Worm (Caenorhabditis elegans) whole organism, young adult: Measurements from ENCODE around the gene med-2.

ENCODE experiments used
- B0336.3 ChIP-seq: fragments of 200-800 bp; sonication (Bioruptor generic); IDR thresholded peaks from 2 replicates; pipeline ENCODE4 v1.3.6; 2022; ENCODE audit warnings: missing genetic modification characterization, missing compliant biosample characterization
- C06A6.2 ChIP-seq: fragments of 200-800 bp; sonication (Bioruptor generic); conservative IDR thresholded peaks from 2 replicates; pipeline ENCODE4 v1.3.6; 2022; ENCODE audit warnings: missing genetic modification characterization, missing compliant biosample characterization
- F39B2.1 ChIP-seq: fragments of 200-800 bp; sonication (Bioruptor generic); IDR thresholded peaks from 2 replicates; pipeline ENCODE4 v1.3.6; 2022; ENCODE audit warnings: missing genetic modification reagents, missing genetic modification characterization, missing compliant biosample characterization
- F49E8.2 ChIP-seq: sonication (generic microtip); optimal IDR thresholded peaks from 3 replicates; lab custom pipeline; 2017; ENCODE audit warnings: missing genetic modification characterization, mild to moderate bottlenecking, missing compliant biosample characterization, antibody characterized with exemption, moderate library complexity; ENCODE audit not compliant: insufficient read depth
- F57A8.1 ChIP-seq: fragments of 200-800 bp; sonication (Bioruptor generic); optimal IDR thresholded peaks from 2 replicates; lab custom pipeline; 2018; ENCODE audit warnings: mild to moderate bottlenecking, missing genetic modification characterization, moderate library complexity, missing compliant biosample characterization
- Y53G8AR.9 ChIP-seq: fragments of 200-800 bp; sonication (Bioruptor generic); conservative IDR thresholded peaks from 2 replicates; pipeline ENCODE4 v1.3.6; 2022; ENCODE audit warnings: missing genetic modification reagents, missing genetic modification characterization, missing compliant biosample characterization
- Y95B8A.8 ChIP-seq: fragments of 200-800 bp; sonication (Bioruptor generic); IDR thresholded peaks from 2 replicates; pipeline ENCODE4 v1.3.6; 2022; ENCODE audit warnings: missing genetic modification reagents, missing genetic modification characterization, missing compliant biosample characterization
- ama-1 ChIP-seq, 3 experiments: fragments of 150-350 bp in 1 of 3; sonication (generic microtip) in 2 of 3; optimal IDR thresholded peaks; 2 replicates each; lab custom pipeline; 2014 to 2018; ENCODE audit warnings: missing biosample characterization in 2 of 3, missing genetic modification characterization in 2 of 3, missing genetic modification reagents in 2 of 3
- atf-7 ChIP-seq: sonication (generic microtip); optimal IDR thresholded peaks from 2 replicates; lab custom pipeline; 2017; ENCODE audit warnings: mild to moderate bottlenecking, missing genetic modification characterization, missing compliant biosample characterization
- attf-5 ChIP-seq: fragments of 200-800 bp; sonication (Bioruptor generic); optimal IDR thresholded peaks from 2 replicates; lab custom pipeline; 2018; ENCODE audit warnings: mild to moderate bottlenecking, missing genetic modification characterization, missing compliant biosample characterization
- ceh-100 ChIP-seq: fragments of 200-800 bp; sonication (Bioruptor generic); IDR thresholded peaks from 2 replicates; pipeline ENCODE4 v1.3.6; 2022; ENCODE audit warnings: missing genetic modification reagents, missing genetic modification characterization, missing compliant biosample characterization
- egl-18 ChIP-seq: fragments of 200-800 bp; sonication (Bioruptor generic); IDR thresholded peaks from 2 replicates; pipeline ENCODE4 v1.3.6; 2022; ENCODE audit warnings: missing genetic modification reagents, missing genetic modification characterization, missing compliant biosample characterization
- egl-44 ChIP-seq: fragments of 200-800 bp; sonication (Bioruptor generic); IDR thresholded peaks from 2 replicates; pipeline ENCODE4 v1.3.6; 2022; ENCODE audit warnings: missing genetic modification reagents, missing genetic modification characterization, missing compliant biosample characterization
- fkh-3 ChIP-seq: sonication (generic microtip); optimal IDR thresholded peaks from 2 replicates; lab custom pipeline; 2016; ENCODE audit warnings: mild to moderate bottlenecking, missing genetic modification characterization, missing compliant biosample characterization
- hlh-12 ChIP-seq: sonication (generic microtip); optimal IDR thresholded peaks from 2 replicates; lab custom pipeline; 2016; ENCODE audit warnings: missing genetic modification characterization, missing compliant biosample characterization
- hsf-1 ChIP-seq: fragments of 200-800 bp; sonication (Bioruptor generic); IDR thresholded peaks from 2 replicates; pipeline ENCODE4 v1.3.6; 2022; ENCODE audit warnings: missing genetic modification reagents, missing genetic modification characterization, missing compliant biosample characterization
- let-526 ChIP-seq: fragments of 200-800 bp; sonication (Bioruptor generic); IDR thresholded peaks from 2 replicates; pipeline ENCODE4 v1.3.6; 2022; ENCODE audit warnings: missing genetic modification reagents, missing genetic modification characterization, missing compliant biosample characterization
- lsl-1 ChIP-seq: fragments of 200-800 bp; sonication (Bioruptor generic); optimal IDR thresholded peaks from 2 replicates; lab custom pipeline; 2018; ENCODE audit warnings: mild to moderate bottlenecking, missing genetic modification characterization, moderate library complexity, missing compliant biosample characterization
- madf-6 ChIP-seq: fragments of 200-800 bp; sonication (Bioruptor generic); IDR thresholded peaks from 2 replicates; pipeline ENCODE4 v1.3.6; 2022; ENCODE audit warnings: missing genetic modification reagents, missing genetic modification characterization, missing compliant biosample characterization
- mcd-1 ChIP-seq: fragments of 200-800 bp; sonication (Bioruptor generic); IDR thresholded peaks from 2 replicates; pipeline ENCODE4 v1.3.6; 2022; ENCODE audit warnings: missing genetic modification reagents, missing genetic modification characterization, missing compliant biosample characterization
- mel-28 ChIP-seq: sonication (generic microtip); optimal IDR thresholded peaks from 2 replicates; lab custom pipeline; 2016; ENCODE audit warnings: borderline replicate concordance, mild to moderate bottlenecking, missing genetic modification characterization, missing compliant biosample characterization
- mes-4 ChIP-seq: sonication (generic microtip); optimal IDR thresholded peaks from 2 replicates; lab custom pipeline; 2016; ENCODE audit warnings: missing genotype, missing genetic modification characterization, missing compliant biosample characterization
- nhr-80 ChIP-seq: sonication (generic microtip); optimal IDR thresholded peaks from 2 replicates; lab custom pipeline; 2016; ENCODE audit warnings: missing genetic modification characterization, missing compliant biosample characterization
- repo-1 ChIP-seq: sonication (generic microtip); optimal IDR thresholded peaks from 2 replicates; lab custom pipeline; 2017; ENCODE audit warnings: mild to moderate bottlenecking, missing genetic modification characterization, missing compliant biosample characterization
- snpc-1.1 ChIP-seq: sonication (generic microtip); optimal IDR thresholded peaks from 2 replicates; lab custom pipeline; 2017; ENCODE audit warnings: missing genetic modification characterization, mild to moderate bottlenecking, missing compliant biosample characterization, antibody characterized with exemption, moderate library complexity, missing genotype, missing genetic modification reagents; ENCODE audit not compliant: insufficient read depth
- snpc-1.3 ChIP-seq: sonication (generic microtip); optimal IDR thresholded peaks from 2 replicates; lab custom pipeline; 2017; ENCODE audit warnings: missing genetic modification characterization, mild to moderate bottlenecking, missing compliant biosample characterization, antibody characterized with exemption, moderate library complexity, missing genotype, missing genetic modification reagents; ENCODE audit not compliant: insufficient read depth
- snpc-3.4 ChIP-seq: sonication (generic microtip); optimal IDR thresholded peaks from 2 replicates; lab custom pipeline; 2017; ENCODE audit warnings: missing genetic modification characterization, mild to moderate bottlenecking, missing compliant biosample characterization, antibody characterized with exemption, moderate library complexity, missing genotype, missing genetic modification reagents
- zfh-2 ChIP-seq: fragments of 200-800 bp; sonication (Bioruptor generic); conservative IDR thresholded peaks from 2 replicates; pipeline ENCODE4 v1.3.6; 2022; ENCODE audit warnings: missing genetic modification reagents, missing genetic modification characterization, missing compliant biosample characterization
- ztf-3 ChIP-seq: fragments of 200-800 bp; sonication (Bioruptor generic); optimal IDR thresholded peaks from 2 replicates; lab custom pipeline; 2018; ENCODE audit warnings: mild to moderate bottlenecking, missing genetic modification characterization, missing compliant biosample characterization
- ztf-6 ChIP-seq: fragments of 200-800 bp; sonication (Bioruptor generic); IDR thresholded peaks from 2 replicates; pipeline ENCODE4 v1.3.6; 2022; ENCODE audit warnings: missing genetic modification reagents, missing genetic modification characterization, missing compliant biosample characterization

The med-2 gene

ce11 chrIII:6931896-6932295 is 47.6 kb downstream of the med-2 start, which contains the start of gene byn-1 (continued):
- TF ChIP-seq snpc-1.3 (tag; lab: Kevin White, UChicago): peak; percentile 12
- no peak for TF ChIP-seq attf-5 (GFP tag; lab: Kevin White, UChicago)
- no peak for TF ChIP-seq nhr-80 (tag; lab: Kevin White, UChicago)
- TF ChIP-seq ztf-6 (GFP tag; lab: Robert Waterston, UW): no peak
- TF ChIP-seq mel-28 (tag; lab: Kevin White, UChicago): no peak
- peak; percentile 56 for TF ChIP-seq madf-6 (GFP tag; lab: Robert Waterston, UW)
- peak; percentile 69 for TF ChIP-seq hsf-1
- peak; percentile 82 for TF ChIP-seq B0336.3
- TF ChIP-seq mcd-1 (GFP tag; lab: Robert Waterston, UW): peak; percentile 25; the same call in 1 of the 2 replicates
- no peak for TF ChIP-seq ceh-100 (GFP tag; lab: Robert Waterston, UW)
- peak; percentile 76 for TF ChIP-seq fkh-3 (tag; lab: Kevin White, UChicago)
- no peak for TF ChIP-seq hlh-12 (tag; lab: Kevin White, UChicago)
- TF ChIP-seq lsl-1 (GFP tag; lab: Kevin White, UChicago): no peak
- TF ChIP-seq let-526 (GFP tag; lab: Robert Waterston, UW): no peak
- TF ChIP-seq egl-44: no peak
- TF ChIP-seq F39B2.1 (GFP tag; lab: Robert Waterston, UW): no peak
- no peak for TF ChIP-seq ztf-3 (GFP tag; lab: Kevin White, UChicago)
- TF ChIP-seq zfh-2 (GFP tag; lab: Robert Waterston, UW): no peak
- no peak for TF ChIP-seq Y95B8A.8
- peak; percentile 9 for TF ChIP-seq snpc-1.1 (tag; lab: Kevin White, UChicago)
- peak; percentile 12 for TF ChIP-seq F49E8.2 (tag; lab: Kevin White, UChicago)
- no peak for TF ChIP-seq mes-4 (tag; lab: Kevin White, UChicago)
- peak; percentile 32 for TF ChIP-seq snpc-3.4 (tag; lab: Kevin White, UChicago)
- TF ChIP-seq atf-7 (tag; lab: Kevin White, UChicago): peak; percentile 33
- no peak for TF ChIP-seq egl-18 (GFP tag; lab: Robert Waterston, UW)
- no peak for TF ChIP-seq F57A8.1 (GFP tag; lab: Kevin White, UChicago)
- TF ChIP-seq Y53G8AR.9 (GFP tag; lab: Robert Waterston, UW): 0 out of 2 replicates have a peak, but pooled peaks have one; percentile 50
- no peak for TF ChIP-seq ama-1 (optimal IDR thresholded peaks at IDR 0.05; lab: Kevin White, UChicago)
- TF ChIP-seq ama-1 (GFP tag; optimal IDR thresholded peaks at IDR 0.05; lab: Kevin White, UChicago): peak in 1 of 2 experiments; percentile 26
- peak; percentile 5 for TF ChIP-seq repo-1 (tag; lab: Kevin White, UChicago)
- TF ChIP-seq C06A6.2 (GFP tag; lab: Robert Waterston, UW): no peak
